Worm (Caenorhabditis elegans) whole organism, early embryonic: Measurements from ENCODE around the gene C52B9.4.

Experiments used
- ceh-36 ChIP-seq: sonication (generic microtip); optimal IDR thresholded peaks from 2 replicates; lab custom pipeline; 2016; ENCODE audit warnings: missing genetic modification characterization, inconsistent platforms, missing compliant biosample characterization
- flt-1 ChIP-seq: fragments of 200-800 bp; sonication (Bioruptor generic); IDR thresholded peaks from 2 replicates; pipeline ENCODE4 v1.3.6; 2022; ENCODE audit warnings: missing genetic modification characterization, missing compliant biosample characterization

DNA sequence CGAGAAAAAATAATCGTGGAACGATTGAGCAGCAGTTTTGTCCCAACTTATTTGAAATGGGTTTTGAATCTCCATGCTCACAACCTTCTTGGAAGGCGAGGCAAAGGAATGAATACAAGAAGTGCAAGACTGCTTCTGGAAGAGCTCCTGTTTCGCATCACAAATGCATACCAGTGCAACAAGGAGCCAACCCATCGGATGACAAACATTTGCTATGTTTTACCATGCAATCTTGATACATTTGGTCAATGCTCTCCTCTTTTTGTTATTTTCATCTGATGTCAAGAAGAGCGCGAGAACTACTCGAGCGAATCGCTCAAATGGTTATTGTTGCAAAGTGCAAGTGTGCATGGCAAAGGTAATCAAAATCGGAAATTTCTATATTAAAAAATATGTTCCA, 13.7 kb downstream of the C52B9.4 start, which contains the start of gene mec-18:
- TF ChIP-seq flt-1 (GFP tag; lab: Robert Waterston, UW) = no peak
- TF ChIP-seq ceh-36 (tag; lab: Kevin White, UChicago) = no peak
